Worm (Caenorhabditis elegans) whole organism, L4 larva: ENCODE measurements around the gene hphd-1.

ENCODE experiments used
- ama-1 ChIP-seq: fragments of 150-350 bp; optimal IDR thresholded peaks from 2 replicates; lab custom pipeline; 2014; ENCODE audit warnings: inconsistent platforms, mixed read lengths
- daf-16 ChIP-seq, 3 experiments: sonication (generic microtip); optimal IDR thresholded peaks; 2 replicates each; lab custom pipeline; 2016 to 2017; ENCODE audit warnings: missing genetic modification characterization in 3 of 3, missing genetic modification reagents in 3 of 3, mild to moderate bottlenecking in 2 of 3, missing compliant biosample characterization in 2 of 3, missing biosample characterization in 1 of 3, moderate library complexity in 1 of 3
- fos-1 ChIP-seq: fragments of 150-350 bp; optimal IDR thresholded peaks from 2 replicates; lab custom pipeline; 2014; ENCODE audit warnings: missing biosample characterization, missing genetic modification characterization
- lin-39 ChIP-seq: fragments of 150-350 bp; optimal IDR thresholded peaks from 2 replicates; lab custom pipeline; 2014; ENCODE audit warnings: missing biosample characterization, missing genetic modification reagents, missing genetic modification characterization
- pha-4 ChIP-seq, 2 experiments: fragments of 150-350 bp in 1 of 2; fragments of 200-800 bp in 1 of 2; sonication (Bioruptor generic) in 1 of 2; IDR thresholded peaks in 1 of 2; optimal IDR thresholded peaks in 1 of 2; 2 replicates each; pipeline versions ENCODE4 v1.3.6 to Lab custom; 2014 to 2022; ENCODE audit warnings: missing genetic modification characterization in 2 of 2, missing genetic modification reagents in 2 of 2, missing biosample characterization in 1 of 2, missing compliant biosample characterization in 1 of 2

DNA sequence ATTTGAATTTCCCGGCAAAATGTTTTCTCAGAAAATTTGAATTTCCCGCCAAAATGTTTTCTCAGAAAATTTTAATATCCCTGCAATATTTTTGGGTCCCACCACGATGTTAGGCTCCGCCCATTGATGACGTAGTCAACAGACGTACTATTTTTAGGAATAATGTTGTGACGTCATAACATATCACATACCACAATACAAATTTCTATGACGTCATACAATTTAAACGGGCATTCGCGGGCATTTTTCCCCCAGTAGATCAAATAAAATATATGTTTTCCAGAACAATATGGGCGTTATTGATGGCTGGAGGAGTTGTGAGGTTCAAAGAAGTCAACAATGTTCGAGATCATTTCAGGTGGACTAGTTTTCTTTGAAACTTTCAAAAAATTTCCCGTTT lies 30.1 kb downstream of the hphd-1 start:
- TF ChIP-seq pha-4 (GFP tag; IDR thresholded peaks at IDR 0.05; lab: Robert Waterston, UW) (no peak), pha-4 (tag; optimal IDR thresholded peaks at IDR 0.05; lab: Kevin White, UChicago) (no peak), lin-39 (tag; lab: Kevin White, UChicago) (no peak), ama-1 (lab: Kevin White, UChicago) (no peak), daf-16 (GFP tag; optimal IDR thresholded peaks at IDR 0.05; lab: Kevin White, UChicago) (no peak), daf-16 (tag; optimal IDR thresholded peaks at IDR 0.05; lab: Kevin White, UChicago) (no peak), fos-1 (tag; lab: Kevin White, UChicago) (no peak)
